Fruit fly (Drosophila melanogaster): ENCODE data around the gene CG12320.

Gene CG12320

DNA sequence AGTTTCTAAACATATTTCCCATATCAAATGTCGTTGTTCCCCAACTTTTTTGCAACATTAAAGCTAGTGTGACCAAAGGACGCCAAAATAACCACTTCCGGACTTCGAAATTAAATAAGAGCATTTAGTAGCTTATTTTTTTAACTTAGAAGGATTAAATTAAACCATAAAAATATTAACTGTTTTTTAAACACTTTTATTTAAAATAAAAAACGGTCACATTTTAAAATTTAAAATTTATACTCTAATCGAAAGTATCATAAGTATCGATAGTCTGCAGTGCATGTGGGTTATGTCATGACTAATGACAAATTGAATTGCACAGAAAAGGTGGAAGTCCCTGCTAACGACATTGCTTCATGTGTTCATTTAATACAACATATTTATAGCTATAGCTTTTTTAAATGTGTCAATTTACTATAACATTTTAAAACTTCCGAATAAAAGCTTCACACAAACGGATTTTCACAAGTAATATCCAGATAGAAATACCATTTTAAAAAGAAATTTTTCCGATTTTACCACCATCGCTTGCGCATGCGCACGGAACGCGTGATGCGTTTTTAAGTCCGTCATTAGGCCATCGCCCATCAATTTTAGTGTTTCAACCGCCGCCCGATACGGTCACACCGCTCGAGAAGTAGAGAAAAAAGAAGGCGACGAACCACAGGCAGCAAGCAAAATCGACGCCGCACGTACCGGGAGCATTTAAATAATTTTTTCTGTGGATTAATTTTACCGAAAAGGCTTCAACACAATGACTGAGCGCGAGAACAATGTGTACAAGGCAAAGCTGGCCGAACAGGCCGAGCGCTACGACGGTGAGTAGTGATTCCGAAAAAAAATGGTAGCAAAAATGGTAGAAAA lies 10.2 kb downstream of the CG12320 start, which contains the start of the genes CG7156 and 14-3-3epsilon (continued):
- TF ChIP-seq repo (GFP tag; optimal IDR thresholded peaks at IDR 0.05) (no peak), CG11695 (GFP tag; IDR thresholded peaks at IDR 0.05) (no peak), chn (GFP tag; optimal IDR thresholded peaks at IDR 0.05) (peak; percentile 5), Hmx (GFP tag; optimal IDR thresholded peaks at IDR 0.05) (peak; percentile 12), stwl (tag; optimal IDR thresholded peaks at IDR 0.05) (peak; percentile 12), H15 (GFP tag; IDR thresholded peaks at IDR 0.05) (0 out of 3 replicates have a peak, but pooled peaks have one; percentile 15), jing (GFP tag; optimal IDR thresholded peaks at IDR 0.05) (no peak), tna (GFP tag; IDR thresholded peaks at IDR 0.05; ENCODE audit: partially characterized antibody) (no peak), CG30020 (tag; optimal IDR thresholded peaks at IDR 0.05) (peak; percentile 50), CG17829 (tag; optimal IDR thresholded peaks at IDR 0.05) (peak; percentile 16), nerfin-1 (tag; optimal IDR thresholded peaks at IDR 0.05) (peak; percentile 7), Sry-δ (GFP tag; optimal IDR thresholded peaks at IDR 0.05) (peak; percentile 72), CTCF (GFP tag; optimal IDR thresholded peaks at IDR 0.05) (peak; percentile 66), Chrac-16 (GFP tag; optimal IDR thresholded peaks at IDR 0.05) (peak; percentile 49), CG6791 (GFP tag; IDR thresholded peaks at IDR 0.05; ENCODE audit: partially characterized antibody) (peak; percentile 52; the same call in 2 of the 3 replicates), CG15696 (tag; optimal IDR thresholded peaks at IDR 0.05) (peak; percentile 2), nmo (GFP tag; optimal IDR thresholded peaks at IDR 0.05) (peak; percentile 76), MESR4 (GFP tag; optimal IDR thresholded peaks at IDR 0.05) (peak; percentile 88), Elba2 (GFP tag; optimal IDR thresholded peaks at IDR 0.05) (no peak), CG4328 (GFP tag; optimal IDR thresholded peaks at IDR 0.05) (peak; percentile 2), unc-4 (GFP tag; IDR thresholded peaks at IDR 0.05; ENCODE audit: partially characterized antibody) (peak; percentile 45; the same call in 1 of the 2 replicates), Bteb2 (GFP tag; optimal IDR thresholded peaks at IDR 0.05) (no peak), Atf6 (GFP tag; IDR thresholded peaks at IDR 0.05) (no peak; the same call in 1 of the 2 replicates), CG7987 (GFP tag; optimal IDR thresholded peaks at IDR 0.05) (peak; percentile 17), Hr3 (GFP tag; optimal IDR thresholded peaks at IDR 0.05) (peak; percentile 37), eyg (GFP tag; optimal IDR thresholded peaks at IDR 0.05) (no peak), lov (optimal IDR thresholded peaks at IDR 0.05) (no peak), lov (GFP tag; IDR thresholded peaks at IDR 0.05) (0 out of 3 replicates have a peak, but pooled peaks have one; percentile 49), CG8290 (GFP tag; optimal IDR thresholded peaks at IDR 0.05) (peak; percentile 42), CG8290 (tag; optimal IDR thresholded peaks at IDR 0.05) (no peak), fd96Cb (tag; optimal IDR thresholded peaks at IDR 0.05) (no peak), otp (GFP tag; IDR thresholded peaks at IDR 0.05) (0 out of 3 replicates have a peak, but pooled peaks have one; percentile 19), CG7271 (tag; optimal IDR thresholded peaks at IDR 0.05) (peak; percentile 57), Fer1 (GFP tag; optimal IDR thresholded peaks at IDR 0.05) (peak; percentile 44), bab2 (GFP tag; optimal IDR thresholded peaks at IDR 0.05) (peak; percentile 39), CG18599 (GFP tag; optimal IDR thresholded peaks at IDR 0.05) (peak; percentile 42), Vsx1 (GFP tag; optimal IDR thresholded peaks at IDR 0.05) (no peak), shn (GFP tag; optimal IDR thresholded peaks at IDR 0.05) (no peak), mld (GFP tag; IDR thresholded peaks at IDR 0.05; ENCODE audit: partially characterized antibody) (0 out of 3 replicates have a peak, but pooled peaks have one; percentile 26), lbe (GFP tag; optimal IDR thresholded peaks at IDR 0.05) (no peak), Hsf (GFP tag; optimal IDR thresholded peaks at IDR 0.05) (peak; percentile 43), pros (GFP tag; optimal IDR thresholded peaks at IDR 0.05) (no peak), CG2889 (GFP tag; IDR thresholded peaks at IDR 0.05) (no peak), bcd (GFP tag; optimal IDR thresholded peaks at IDR 0.05) (peak; percentile 20), knrl (GFP tag; IDR thresholded peaks at IDR 0.05; ENCODE audit: partially characterized antibody) (peak; percentile 60), CG8478 (optimal IDR thresholded peaks at IDR 0.05) (peak; percentile 91), fd102C (GFP tag; optimal IDR thresholded peaks at IDR 0.05) (no peak), tx (GFP tag; optimal IDR thresholded peaks at IDR 0.05) (no peak), CG12942 (GFP tag; optimal IDR thresholded peaks at IDR 0.05) (peak; percentile 16)

All from whole organism, embryonic.